Worm (Caenorhabditis elegans) whole organism, late embryonic: ENCODE data around the gene mec-12.

Experiments used
- C08G9.2 ChIP-seq: sonication (generic microtip); optimal IDR thresholded peaks from 2 replicates; lab custom pipeline; 2016; ENCODE audit warnings: mild to moderate bottlenecking, missing genetic modification characterization, moderate library complexity, missing compliant biosample characterization
- K09A11.1 ChIP-seq: sonication (generic microtip); optimal IDR thresholded peaks from 2 replicates; lab custom pipeline; 2017; ENCODE audit warnings: antibody characterized with exemption, mild to moderate bottlenecking, missing genetic modification characterization, missing compliant biosample characterization; ENCODE audit not compliant: insufficient read depth
- T23F11.4 ChIP-seq: fragments of 200-800 bp; sonication (Bioruptor generic); optimal IDR thresholded peaks from 2 replicates; lab custom pipeline; 2018; ENCODE audit warnings: mild to moderate bottlenecking, missing genetic modification characterization, missing compliant biosample characterization
- Y22D7AL.16 ChIP-seq: sonication (generic microtip); optimal IDR thresholded peaks from 2 replicates; lab custom pipeline; 2016; ENCODE audit warnings: missing genetic modification characterization, missing compliant biosample characterization
- ceh-14 ChIP-seq: sonication (generic microtip); optimal IDR thresholded peaks from 2 replicates; lab custom pipeline; 2016; ENCODE audit warnings: missing genotype, missing genetic modification characterization, missing compliant biosample characterization
- ceh-19 ChIP-seq: fragments of 200-800 bp; sonication (Bioruptor generic); optimal IDR thresholded peaks from 2 replicates; lab custom pipeline; 2018; ENCODE audit warnings: mild to moderate bottlenecking, missing genetic modification characterization, missing compliant biosample characterization
- ceh-2 ChIP-seq: sonication (generic microtip); optimal IDR thresholded peaks from 2 replicates; lab custom pipeline; 2016; ENCODE audit warnings: missing genotype, missing genetic modification characterization, missing compliant biosample characterization
- ceh-24 ChIP-seq: sonication (generic microtip); optimal IDR thresholded peaks from 2 replicates; lab custom pipeline; 2016; ENCODE audit warnings: mild to moderate bottlenecking, missing genetic modification characterization, missing compliant biosample characterization
- ceh-48 ChIP-seq: sonication (generic microtip); optimal IDR thresholded peaks from 2 replicates; lab custom pipeline; 2016; ENCODE audit warnings: missing genetic modification characterization, inconsistent platforms, missing compliant biosample characterization
- dmd-4 ChIP-seq: sonication (generic microtip); optimal IDR thresholded peaks from 2 replicates; lab custom pipeline; 2016; ENCODE audit warnings: borderline replicate concordance, missing genetic modification characterization, missing compliant biosample characterization
- dve-1 ChIP-seq: sonication (generic microtip); optimal IDR thresholded peaks from 2 replicates; lab custom pipeline; 2017; ENCODE audit warnings: antibody characterized with exemption, mild to moderate bottlenecking, missing genetic modification characterization, missing compliant biosample characterization
- elt-2 ChIP-seq: sonication (generic microtip); optimal IDR thresholded peaks from 2 replicates; lab custom pipeline; 2016; ENCODE audit warnings: missing genetic modification reagents, missing genetic modification characterization, missing compliant biosample characterization
- eyg-1 ChIP-seq: sonication (generic microtip); optimal IDR thresholded peaks from 2 replicates; lab custom pipeline; 2016; ENCODE audit warnings: missing genotype, missing genetic modification characterization, missing compliant biosample characterization
- fax-1 ChIP-seq: sonication (generic microtip); optimal IDR thresholded peaks from 2 replicates; lab custom pipeline; 2016; ENCODE audit warnings: missing genotype, missing genetic modification characterization, missing compliant biosample characterization
- fkh-10 ChIP-seq: fragments of 150-350 bp; optimal IDR thresholded peaks from 2 replicates; lab custom pipeline; 2014; ENCODE audit warnings: missing biosample characterization, missing genetic modification reagents, missing genetic modification characterization
- gmeb-2 ChIP-seq: sonication (generic microtip); optimal IDR thresholded peaks from 2 replicates; lab custom pipeline; 2016; ENCODE audit warnings: missing genetic modification characterization, inconsistent platforms, missing compliant biosample characterization
- hlh-15 ChIP-seq: sonication (generic microtip); optimal IDR thresholded peaks from 2 replicates; lab custom pipeline; 2016; ENCODE audit warnings: missing genetic modification characterization, missing compliant biosample characterization
- hlh-30 ChIP-seq: sonication (generic microtip); optimal IDR thresholded peaks from 2 replicates; lab custom pipeline; 2017; ENCODE audit warnings: antibody characterized with exemption, missing genetic modification characterization, missing compliant biosample characterization; ENCODE audit not compliant: insufficient read depth
- hlh-6 ChIP-seq: sonication (generic microtip); optimal IDR thresholded peaks from 2 replicates; lab custom pipeline; 2016; ENCODE audit warnings: missing genotype, missing genetic modification characterization, missing compliant biosample characterization
- hlh-8 ChIP-seq: sonication (generic microtip); optimal IDR thresholded peaks from 2 replicates; lab custom pipeline; 2016; ENCODE audit warnings: missing genotype, missing genetic modification characterization, missing compliant biosample characterization
- lin-11 ChIP-seq: fragments of 200-800 bp; sonication (Bioruptor generic); optimal IDR thresholded peaks from 2 replicates; lab custom pipeline; 2018; ENCODE audit warnings: mild to moderate bottlenecking, missing genetic modification characterization, missing compliant biosample characterization
- madf-2 ChIP-seq: sonication (generic microtip); optimal IDR thresholded peaks from 2 replicates; lab custom pipeline; 2017; ENCODE audit warnings: missing genetic modification characterization, missing compliant biosample characterization
- mec-3 ChIP-seq: sonication (generic microtip); optimal IDR thresholded peaks from 2 replicates; lab custom pipeline; 2016; ENCODE audit warnings: borderline replicate concordance, missing genetic modification characterization, missing compliant biosample characterization
- nhr-11 ChIP-seq: fragments of 150-350 bp; optimal IDR thresholded peaks from 2 replicates; lab custom pipeline; 2014; ENCODE audit warnings: missing biosample characterization, missing genetic modification characterization
- nhr-232 ChIP-seq: sonication (generic microtip); optimal IDR thresholded peaks from 2 replicates; lab custom pipeline; 2016; ENCODE audit warnings: missing genetic modification characterization, missing compliant biosample characterization
- pat-9 ChIP-seq: fragments of 200-800 bp; sonication (Bioruptor generic); optimal IDR thresholded peaks from 2 replicates; lab custom pipeline; 2018; ENCODE audit warnings: mild to moderate bottlenecking, missing genetic modification characterization, moderate library complexity, missing compliant biosample characterization
- pha-2 ChIP-seq: sonication (generic microtip); optimal IDR thresholded peaks from 2 replicates; lab custom pipeline; 2017; ENCODE audit warnings: mild to moderate bottlenecking, missing genetic modification characterization, missing compliant biosample characterization
- pha-4 ChIP-seq: fragments of 150-350 bp; optimal IDR thresholded peaks from 2 replicates; lab custom pipeline; 2018; ENCODE audit warnings: missing biosample characterization, missing genetic modification reagents, missing genetic modification characterization
- pqm-1 ChIP-seq: sonication (generic microtip); optimal IDR thresholded peaks from 2 replicates; lab custom pipeline; 2016; ENCODE audit warnings: missing genetic modification characterization, missing compliant biosample characterization
- ref-2 ChIP-seq: sonication (generic microtip); optimal IDR thresholded peaks from 2 replicates; lab custom pipeline; 2016; ENCODE audit warnings: missing genetic modification characterization, missing compliant biosample characterization
- sdc-2 ChIP-seq: sonication (generic microtip); optimal IDR thresholded peaks from 2 replicates; lab custom pipeline; 2016; ENCODE audit warnings: missing genotype, missing genetic modification characterization, missing compliant biosample characterization
- tbx-2 ChIP-seq: sonication (generic microtip); optimal IDR thresholded peaks from 2 replicates; lab custom pipeline; 2016; ENCODE audit warnings: missing genetic modification characterization, missing compliant biosample characterization
- ttx-3 ChIP-seq: sonication (generic microtip); optimal IDR thresholded peaks from 2 replicates; lab custom pipeline; 2016; ENCODE audit warnings: missing genetic modification reagents, missing genetic modification characterization, missing compliant biosample characterization
- unc-3 ChIP-seq, 2 experiments: fragments of 200-800 bp in 1 of 2; sonication (Bioruptor generic) in 1 of 2; sonication (generic microtip) in 1 of 2; conservative IDR thresholded peaks in 1 of 2; optimal IDR thresholded peaks in 1 of 2; 2 replicates each; pipeline versions ENCODE4 v1.3.6 to Lab custom; 2016 to 2022; ENCODE audit warnings: missing compliant biosample characterization in 2 of 2, missing genetic modification characterization in 2 of 2, missing genetic modification reagents in 1 of 2
- unc-42 ChIP-seq: sonication (generic microtip); optimal IDR thresholded peaks from 2 replicates; lab custom pipeline; 2016; ENCODE audit warnings: missing genotype, missing genetic modification characterization, missing compliant biosample characterization
- unc-55 ChIP-seq: sonication (generic microtip); optimal IDR thresholded peaks from 2 replicates; lab custom pipeline; 2017; ENCODE audit warnings: missing biosample characterization, missing genetic modification reagents, missing genetic modification characterization

Gene mec-12

ce11 chrIII:3139144-3139543 lies at the start of gene mec-12:
Gene mec-12 (minus strand): TSS chrIII:3139234.
- TF ChIP-seq unc-42 (peak; percentile 81), K09A11.1 (tag; lab: Kevin White, UChicago) (no peak), ceh-19 (GFP tag; lab: Kevin White, UChicago) (no peak), mec-3 (tag; lab: Kevin White, UChicago) (no peak)
- TF ChIP-seq, all 69 proteins: peak for 1

ce11 chrIII:3188564-3188963 lies 49.5 kb upstream of the mec-12 start:
- no peak for TF ChIP-seq T23F11.4 (GFP tag; lab: Kevin White, UChicago)
- TF ChIP-seq elt-2: no peak
- TF ChIP-seq unc-3 (GFP tag; conservative IDR thresholded peaks at IDR 0.05; lab: Robert Waterston, UW): no peak
- TF ChIP-seq unc-3 (tag; optimal IDR thresholded peaks at IDR 0.05; lab: Kevin White, UChicago): no peak
- TF ChIP-seq fkh-10 (GFP tag; lab: Kevin White, UChicago): no peak
- no peak for TF ChIP-seq ceh-2 (tag; lab: Kevin White, UChicago)

- TF ChIP-seq pha-2 (tag; lab: Kevin White, UChicago) (no peak), ceh-48 (tag; lab: Kevin White, UChicago) (no peak), ceh-2 (tag; lab: Kevin White, UChicago) (no peak), pha-4 (no peak), ceh-14 (no peak), ceh-19 (GFP tag; lab: Kevin White, UChicago) (no peak), ref-2 (tag; lab: Kevin White, UChicago) (no peak), hlh-8 (tag; lab: Kevin White, UChicago) (no peak), unc-42 (no peak), fax-1 (tag; lab: Kevin White, UChicago) (no peak), lin-11 (no peak), ceh-24 (tag; lab: Kevin White, UChicago) (no peak), nhr-232 (tag; lab: Kevin White, UChicago) (no peak), dmd-4 (tag; lab: Kevin White, UChicago) (no peak), hlh-15 (tag; lab: Kevin White, UChicago) (no peak), T23F11.4 (GFP tag; lab: Kevin White, UChicago) (no peak), hlh-30 (tag; lab: Kevin White, UChicago) (no peak), K09A11.1 (tag; lab: Kevin White, UChicago) (no peak)
These were observed 46.9 kb upstream of the mec-12 start, which contains the start of gene mks-1 for ce11 chrIII:3185980-3186379. Gene mks-1 (plus strand): TSS chrIII:3186280.

ce11 chrIII:3185232-3185631 lies 46.2 kb upstream of the mec-12 start:
- no peak for TF ChIP-seq unc-55 (GFP tag; lab: Kevin White, UChicago)
- no peak for TF ChIP-seq sdc-2 (tag; lab: Kevin White, UChicago)
- TF ChIP-seq gmeb-2 (tag; lab: Kevin White, UChicago): no peak
- no peak for TF ChIP-seq madf-2 (tag; lab: Kevin White, UChicago)
- TF ChIP-seq pat-9 (tag; lab: Kevin White, UChicago): no peak
- TF ChIP-seq ceh-19 (GFP tag; lab: Kevin White, UChicago): no peak
- TF ChIP-seq fax-1 (tag; lab: Kevin White, UChicago): no peak
- TF ChIP-seq tbx-2 (tag; lab: Kevin White, UChicago): no peak
- TF ChIP-seq Y22D7AL.16 (tag; lab: Kevin White, UChicago): no peak
- no peak for TF ChIP-seq hlh-15 (tag; lab: Kevin White, UChicago)
- TF ChIP-seq ceh-48 (tag; lab: Kevin White, UChicago): no peak
- no peak for TF ChIP-seq dmd-4 (tag; lab: Kevin White, UChicago)
- TF ChIP-seq nhr-11 (tag; lab: Kevin White, UChicago): no peak
- TF ChIP-seq pqm-1 (tag; lab: Kevin White, UChicago): no peak
- no peak for TF ChIP-seq dve-1

- no peak for TF ChIP-seq dmd-4 (tag; lab: Kevin White, UChicago)
- no peak for TF ChIP-seq ttx-3
- no peak for TF ChIP-seq pqm-1 (tag; lab: Kevin White, UChicago)
- TF ChIP-seq hlh-15 (tag; lab: Kevin White, UChicago): no peak
- no peak for TF ChIP-seq nhr-232 (tag; lab: Kevin White, UChicago)
- no peak for TF ChIP-seq gmeb-2 (tag; lab: Kevin White, UChicago)
- TF ChIP-seq ceh-2 (tag; lab: Kevin White, UChicago): no peak
- TF ChIP-seq ceh-14: no peak
- no peak for TF ChIP-seq eyg-1
- no peak for TF ChIP-seq hlh-6 (tag; lab: Kevin White, UChicago)
- no peak for TF ChIP-seq ceh-24 (tag; lab: Kevin White, UChicago)
- TF ChIP-seq C08G9.2 (tag; lab: Kevin White, UChicago): no peak
These were observed 44.3 kb upstream of the mec-12 start, which contains the start of gene lmtr-5 for ce11 chrIII:3183377-3183776. Gene lmtr-5 (plus strand): TSS chrIII:3183677.
